Worm (Caenorhabditis elegans): ENCODE results near the gene prk-2.

The prk-2 gene

DNA sequence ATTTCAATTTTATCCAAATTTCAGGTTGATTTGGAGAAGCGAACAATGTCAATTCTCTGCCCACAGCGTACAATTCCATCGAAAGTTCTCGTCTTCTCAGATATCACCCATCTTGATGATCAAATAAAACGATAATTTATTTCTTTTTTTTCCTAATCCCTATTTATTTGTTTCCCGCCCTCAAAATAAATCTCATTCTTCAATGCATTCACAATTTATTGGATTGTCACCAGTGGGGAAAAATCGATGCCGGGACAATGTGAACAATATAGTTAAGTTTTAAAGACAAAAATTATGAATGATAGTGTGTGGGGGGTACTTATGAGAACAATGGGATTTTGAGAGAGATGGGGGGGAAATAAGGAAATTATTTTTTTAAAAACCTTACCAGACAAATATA is 30.4 kb upstream of the prk-2 start:
- no peak for TF ChIP-seq sea-1 (GFP tag; conservative IDR thresholded peaks at IDR 0.05)
- no peak for TF ChIP-seq tra-4 (tag; optimal IDR thresholded peaks at IDR 0.05)
- no peak for TF ChIP-seq aly-1 (tag; optimal IDR thresholded peaks at IDR 0.05)
- no peak for TF ChIP-seq hmbx-1 (tag; optimal IDR thresholded peaks at IDR 0.05)
- TF ChIP-seq B0310.2 (tag; optimal IDR thresholded peaks at IDR 0.05): no peak
- TF ChIP-seq tbx-11 (GFP tag; IDR thresholded peaks at IDR 0.05): no peak
- no peak for TF ChIP-seq flt-1 (GFP tag; IDR thresholded peaks at IDR 0.05)
- no peak for TF ChIP-seq ama-1 (optimal IDR thresholded peaks at IDR 0.05)
- no peak for TF ChIP-seq hnd-1 (tag; optimal IDR thresholded peaks at IDR 0.05)
- no peak for TF ChIP-seq ceh-36 (tag; optimal IDR thresholded peaks at IDR 0.05)
- no peak for TF ChIP-seq tbx-37 (GFP tag; conservative IDR thresholded peaks at IDR 0.05)
- no peak for TF ChIP-seq hmg-4 (GFP tag; optimal IDR thresholded peaks at IDR 0.05)
- TF ChIP-seq ceh-13 (GFP tag; optimal IDR thresholded peaks at IDR 0.05): no peak
- no peak for TF ChIP-seq pes-1 (GFP tag; IDR thresholded peaks at IDR 0.05)
- TF ChIP-seq ets-7 (tag; optimal IDR thresholded peaks at IDR 0.05): no peak

DNA sequence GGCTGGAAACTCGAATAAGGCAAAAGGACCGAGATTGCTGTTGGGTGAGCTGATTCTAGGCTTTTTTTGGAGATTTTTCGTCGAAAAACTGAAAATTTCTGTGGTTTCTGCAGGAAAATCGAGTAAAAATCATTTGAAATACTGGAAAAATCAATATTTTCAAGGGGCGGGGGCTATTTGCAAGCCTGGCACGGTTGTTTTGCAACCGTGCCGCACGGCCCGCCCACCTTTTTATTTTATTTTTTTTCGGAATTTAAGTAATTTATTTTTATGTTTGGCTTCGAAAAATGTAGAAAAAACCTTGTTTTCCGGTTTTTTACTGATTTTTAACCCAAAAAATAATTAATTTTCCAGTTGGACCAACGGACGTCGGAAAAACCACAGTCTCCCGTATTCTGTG is 28.5 kb upstream of the prk-2 start:
- peak; percentile 40; the same call in 1 of the 2 replicates for TF ChIP-seq pes-1 (GFP tag; IDR thresholded peaks at IDR 0.05)
- no peak for TF ChIP-seq tbx-37 (GFP tag; conservative IDR thresholded peaks at IDR 0.05)

DNA sequence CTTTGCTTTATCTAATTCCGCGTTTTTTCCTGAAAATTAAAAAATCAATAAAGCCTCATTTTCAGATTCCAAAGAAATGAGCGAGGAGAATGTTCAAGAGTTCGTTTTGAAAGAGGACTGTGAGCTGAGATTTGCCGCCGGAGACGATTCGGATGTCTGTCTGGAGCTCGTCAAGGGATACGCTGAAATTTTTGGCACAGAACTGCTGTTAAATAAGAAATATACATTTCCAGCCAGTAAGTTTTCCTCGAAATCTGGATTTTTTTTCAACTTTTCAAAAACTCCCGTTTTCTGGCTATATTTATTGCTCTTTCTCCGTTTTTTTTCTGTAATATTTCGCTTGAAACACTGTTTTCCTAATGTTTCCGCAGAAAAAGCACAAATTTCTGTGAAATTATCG is 27.7 kb upstream of the prk-2 start, which contains the start of gene clpf-1:
TSS of gene clpf-1 (plus strand) at position 66 of the 400 bp plus-strand sequence.
- TF ChIP-seq ceh-36 (tag; optimal IDR thresholded peaks at IDR 0.05) (no peak), tbx-37 (GFP tag; conservative IDR thresholded peaks at IDR 0.05) (no peak)

DNA sequence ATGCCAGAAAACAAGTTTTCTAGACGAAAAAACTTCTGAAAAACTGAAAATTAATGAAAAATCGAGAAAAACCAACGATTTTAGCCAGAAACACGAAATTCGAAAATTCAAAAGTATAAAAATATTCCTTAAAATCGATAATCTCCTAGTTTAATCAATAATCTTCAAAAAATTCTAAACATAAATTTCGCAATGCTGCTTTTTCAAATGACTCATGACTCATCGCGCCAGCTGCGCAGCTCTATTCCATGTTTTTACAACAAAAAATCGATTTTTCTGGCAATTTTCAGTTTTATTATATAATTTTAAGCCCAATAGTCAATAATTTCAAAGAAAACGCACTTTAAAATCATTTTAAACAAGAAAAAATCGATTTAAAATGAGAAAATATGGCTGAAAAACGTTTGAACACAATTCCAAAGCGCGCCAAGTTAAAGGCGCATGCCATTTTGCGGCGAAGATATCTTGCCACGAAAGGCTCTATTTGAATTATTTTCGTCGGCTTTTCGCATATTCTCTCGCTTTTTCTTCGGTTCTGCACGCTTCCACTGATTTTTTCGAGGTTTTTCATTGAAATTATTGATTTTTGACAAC is 26.0 kb upstream of the prk-2 start, which contains the start of gene cri-3:
TSS of gene cri-3 (plus strand) at position 482 of the 594 bp plus-strand sequence.
- no peak for TF ChIP-seq hnd-1 (tag; optimal IDR thresholded peaks at IDR 0.05)
- TF ChIP-seq ama-1 (optimal IDR thresholded peaks at IDR 0.05): no peak
- no peak for TF ChIP-seq F13C5.2 (tag; optimal IDR thresholded peaks at IDR 0.05)
- no peak for TF ChIP-seq ceh-13 (GFP tag; optimal IDR thresholded peaks at IDR 0.05)
- TF ChIP-seq scrt-1 (GFP tag; IDR thresholded peaks at IDR 0.05): no peak
- no peak for TF ChIP-seq B0310.2 (tag; optimal IDR thresholded peaks at IDR 0.05)
- TF ChIP-seq tra-4 (tag; optimal IDR thresholded peaks at IDR 0.05): no peak
- no peak for TF ChIP-seq sea-1 (GFP tag; conservative IDR thresholded peaks at IDR 0.05)
- no peak for TF ChIP-seq ceh-36 (tag; optimal IDR thresholded peaks at IDR 0.05)
- no peak for TF ChIP-seq aly-1 (tag; optimal IDR thresholded peaks at IDR 0.05)
- TF ChIP-seq hmbx-1 (tag; optimal IDR thresholded peaks at IDR 0.05): no peak
- TF ChIP-seq ets-7 (tag; optimal IDR thresholded peaks at IDR 0.05): no peak
- TF ChIP-seq hmg-4 (GFP tag; optimal IDR thresholded peaks at IDR 0.05): no peak
- no peak for TF ChIP-seq tbx-37 (GFP tag; conservative IDR thresholded peaks at IDR 0.05)
- TF ChIP-seq flt-1 (GFP tag; IDR thresholded peaks at IDR 0.05): no peak

DNA sequence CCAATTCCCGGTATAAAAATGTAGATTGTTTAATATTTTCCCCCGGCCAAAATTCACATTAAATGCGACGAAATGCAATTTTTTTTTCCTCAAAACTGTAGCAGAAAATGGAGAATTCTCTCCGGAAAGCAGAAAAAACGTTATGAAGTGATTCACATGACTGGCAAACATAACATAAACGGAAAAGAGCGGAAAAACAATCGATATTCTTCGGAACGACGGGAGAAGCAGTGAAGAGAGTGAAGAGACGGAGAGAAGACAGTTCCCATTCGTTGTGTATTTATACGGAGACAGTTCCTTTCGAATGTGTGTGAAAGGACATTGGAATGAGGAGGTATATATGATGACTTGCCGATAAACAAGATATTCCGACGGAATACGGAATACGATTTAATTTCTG is 25.1 kb upstream of the prk-2 start:
- no peak for TF ChIP-seq hnd-1 (tag; optimal IDR thresholded peaks at IDR 0.05)

DNA sequence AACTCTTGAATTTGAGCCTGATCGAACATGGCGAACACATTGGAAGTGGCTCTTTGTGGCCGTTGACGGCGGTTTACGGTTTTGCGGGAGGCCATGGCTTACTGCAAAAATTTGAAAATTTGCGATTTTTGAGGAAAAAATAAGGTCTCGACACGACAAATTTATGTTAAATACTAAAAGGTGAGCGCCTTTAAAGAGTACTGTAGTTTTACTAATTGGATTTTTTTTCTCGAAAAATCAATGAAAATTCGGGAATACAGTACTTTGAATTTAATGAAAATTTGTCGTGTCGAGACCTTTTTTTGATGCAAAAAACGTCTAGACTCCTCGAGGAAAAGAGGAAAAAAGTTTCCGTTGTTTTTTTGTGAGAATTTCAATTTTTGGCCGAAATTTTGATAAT is 23.7 kb upstream of the prk-2 start, which contains the start of gene mlc-4:
TSS of gene mlc-4 (minus strand) at position 101 of the 400 bp plus-strand sequence.
- no peak for TF ChIP-seq ceh-13 (GFP tag; optimal IDR thresholded peaks at IDR 0.05)
- no peak for TF ChIP-seq ceh-36 (tag; optimal IDR thresholded peaks at IDR 0.05)
- TF ChIP-seq pes-1 (GFP tag; IDR thresholded peaks at IDR 0.05): no peak
- no peak for TF ChIP-seq tra-4 (tag; optimal IDR thresholded peaks at IDR 0.05)

DNA sequence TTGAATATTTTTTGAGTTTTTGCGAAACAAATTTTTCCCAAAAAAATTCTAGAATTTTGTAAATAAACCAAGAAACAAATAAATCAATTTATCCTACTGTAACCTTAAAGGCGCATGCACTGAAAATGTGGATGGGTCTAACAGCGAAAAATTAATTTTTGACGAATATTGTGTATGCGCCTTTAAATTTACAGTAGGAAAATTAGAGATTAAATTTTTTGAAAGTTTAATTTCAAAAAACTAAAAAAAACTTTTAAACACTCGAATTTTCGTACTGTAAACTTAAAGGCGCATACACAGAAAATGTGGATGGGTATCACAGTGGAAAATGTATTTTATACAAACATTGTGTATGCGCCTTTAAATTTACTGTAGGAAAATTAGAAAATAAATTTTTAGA is 20.1 kb upstream of the prk-2 start:
- no peak for TF ChIP-seq ets-7 (tag; optimal IDR thresholded peaks at IDR 0.05)
- no peak for TF ChIP-seq ceh-36 (tag; optimal IDR thresholded peaks at IDR 0.05)
- no peak for TF ChIP-seq sea-1 (GFP tag; conservative IDR thresholded peaks at IDR 0.05)
- no peak for TF ChIP-seq hmg-4 (GFP tag; optimal IDR thresholded peaks at IDR 0.05)
- TF ChIP-seq B0310.2 (tag; optimal IDR thresholded peaks at IDR 0.05): no peak
- no peak for TF ChIP-seq tbx-11 (GFP tag; IDR thresholded peaks at IDR 0.05)
- no peak for TF ChIP-seq hmbx-1 (tag; optimal IDR thresholded peaks at IDR 0.05)
- no peak for TF ChIP-seq scrt-1 (GFP tag; IDR thresholded peaks at IDR 0.05)
- no peak for TF ChIP-seq tra-4 (tag; optimal IDR thresholded peaks at IDR 0.05)
- TF ChIP-seq pes-1 (GFP tag; IDR thresholded peaks at IDR 0.05): no peak
- no peak for TF ChIP-seq ama-1 (optimal IDR thresholded peaks at IDR 0.05)
- no peak for TF ChIP-seq flt-1 (GFP tag; IDR thresholded peaks at IDR 0.05)
- TF ChIP-seq ceh-13 (GFP tag; optimal IDR thresholded peaks at IDR 0.05): no peak
- TF ChIP-seq aly-1 (tag; optimal IDR thresholded peaks at IDR 0.05): no peak
- no peak for TF ChIP-seq hnd-1 (tag; optimal IDR thresholded peaks at IDR 0.05)
- no peak for TF ChIP-seq F13C5.2 (tag; optimal IDR thresholded peaks at IDR 0.05)

DNA sequence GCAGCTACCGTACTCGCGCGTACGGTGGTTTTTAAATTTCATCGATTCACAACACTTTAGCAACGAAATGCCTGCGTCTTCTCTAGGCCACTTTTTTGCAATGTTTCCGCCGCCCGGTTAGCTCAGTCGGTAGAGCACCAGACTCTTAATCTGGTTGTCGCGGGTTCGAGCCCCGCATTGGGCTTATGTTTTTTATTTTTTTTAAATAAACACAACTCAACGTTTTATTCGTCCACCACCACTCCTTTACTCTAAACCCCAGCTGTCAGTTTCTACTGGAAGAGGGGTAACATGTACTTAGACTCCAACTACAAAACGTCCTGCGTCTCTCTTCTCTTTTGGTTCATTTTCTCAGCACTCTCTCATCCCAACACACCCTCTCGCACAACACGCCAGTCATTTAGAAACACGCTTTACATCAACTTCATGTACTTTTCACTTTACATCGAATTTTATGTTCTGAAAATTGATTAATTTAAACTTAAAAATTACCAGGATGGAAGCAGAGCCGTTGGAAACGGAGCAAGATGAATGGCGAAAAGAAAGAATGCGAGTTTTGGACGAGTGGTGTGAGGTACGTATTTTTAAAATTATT is 19.5 kb upstream of the prk-2 start, which contains the start of the genes elmd-1 and hecw-1:
TSS of gene elmd-1 (plus strand) at position 494 of the 595 bp plus-strand sequence.
TSS of gene hecw-1 (minus strand) at position 545 of the 595 bp plus-strand sequence.
- TF ChIP-seq tra-4 (tag; optimal IDR thresholded peaks at IDR 0.05): no peak
- peak; percentile 52 for TF ChIP-seq ceh-36 (tag; optimal IDR thresholded peaks at IDR 0.05)
- TF ChIP-seq F13C5.2 (tag; optimal IDR thresholded peaks at IDR 0.05): no peak
- TF ChIP-seq scrt-1 (GFP tag; IDR thresholded peaks at IDR 0.05): peak; percentile 66
- no peak for TF ChIP-seq B0310.2 (tag; optimal IDR thresholded peaks at IDR 0.05)
- no peak for TF ChIP-seq ets-7 (tag; optimal IDR thresholded peaks at IDR 0.05)
- no peak for TF ChIP-seq ama-1 (optimal IDR thresholded peaks at IDR 0.05)
- TF ChIP-seq hmg-4 (GFP tag; optimal IDR thresholded peaks at IDR 0.05): peak; percentile 58
- TF ChIP-seq flt-1 (GFP tag; IDR thresholded peaks at IDR 0.05): 0 out of 2 replicates have a peak, but pooled peaks have one; percentile 19
- TF ChIP-seq tbx-37 (GFP tag; conservative IDR thresholded peaks at IDR 0.05): no peak; the same call in 1 of the 2 replicates
- no peak for TF ChIP-seq hnd-1 (tag; optimal IDR thresholded peaks at IDR 0.05)
- TF ChIP-seq aly-1 (tag; optimal IDR thresholded peaks at IDR 0.05): no peak
- TF ChIP-seq sea-1 (GFP tag; conservative IDR thresholded peaks at IDR 0.05): no peak; the same call in 1 of the 2 replicates
- no peak for TF ChIP-seq hmbx-1 (tag; optimal IDR thresholded peaks at IDR 0.05)
- no peak for TF ChIP-seq ceh-13 (GFP tag; optimal IDR thresholded peaks at IDR 0.05)
- TF ChIP-seq pes-1 (GFP tag; IDR thresholded peaks at IDR 0.05): peak; percentile 78
- peak; percentile 57; the same call in 1 of the 2 replicates for TF ChIP-seq tbx-11 (GFP tag; IDR thresholded peaks at IDR 0.05)

Measured in whole organism, early embryonic.